Fruit fly (Drosophila melanogaster): Measurements from ENCODE around the gene CG14210.
A peak's percentile ranks its signal among the peaks of the same experiment; 100 is the strongest.

Gene CG14210

DNA sequence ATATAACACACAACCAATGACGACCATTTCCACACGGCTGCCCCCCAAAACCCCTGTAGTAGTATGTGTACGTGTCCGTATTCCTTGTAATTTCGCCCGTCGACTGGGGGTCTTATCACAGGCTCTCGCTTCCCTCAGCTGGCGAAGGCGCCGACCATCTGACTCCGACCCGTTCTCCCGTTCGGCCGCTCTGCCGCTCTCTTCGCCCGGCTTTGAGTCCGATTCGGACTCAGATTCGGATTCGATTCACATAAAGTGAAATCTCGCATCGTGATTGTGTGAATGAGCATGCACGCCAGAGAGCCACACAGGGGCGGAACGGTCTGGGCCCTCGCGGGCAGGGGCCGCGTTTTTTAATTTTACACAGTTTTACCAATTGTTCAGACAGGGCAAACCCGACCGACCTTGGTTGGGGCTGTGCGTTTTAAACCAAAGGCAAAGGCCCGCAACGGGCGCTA is 49.7 kb downstream of the CG14210 start (continued):
- TF ChIP-seq CG33557 (GFP tag; optimal IDR thresholded peaks at IDR 0.05) (no peak), Lpt (GFP tag; optimal IDR thresholded peaks at IDR 0.05) (no peak), CG2129 (GFP tag; IDR thresholded peaks at IDR 0.05; ENCODE audit: partially characterized antibody) (no peak), fu2 (GFP tag; optimal IDR thresholded peaks at IDR 0.05) (no peak), unc-4 (GFP tag; IDR thresholded peaks at IDR 0.05; ENCODE audit: partially characterized antibody) (no peak), CG9727 (GFP tag; optimal IDR thresholded peaks at IDR 0.05) (no peak), crc (GFP tag; optimal IDR thresholded peaks at IDR 0.05) (no peak), CG11398 (GFP tag; optimal IDR thresholded peaks at IDR 0.05) (no peak), tna (GFP tag; IDR thresholded peaks at IDR 0.05; ENCODE audit: partially characterized antibody) (peak; percentile 43; the same call in 1 of the 2 replicates), CG2116 (GFP tag; optimal IDR thresholded peaks at IDR 0.05) (no peak), CG12659 (GFP tag; optimal IDR thresholded peaks at IDR 0.05) (peak; percentile 3), CG17912 (GFP tag; optimal IDR thresholded peaks at IDR 0.05) (no peak), CG2120 (GFP tag; optimal IDR thresholded peaks at IDR 0.05) (peak; percentile 61), Ssrp (tag; optimal IDR thresholded peaks at IDR 0.05) (no peak), CG18619 (GFP tag; optimal IDR thresholded peaks at IDR 0.05) (no peak), ab (GFP tag; optimal IDR thresholded peaks at IDR 0.05) (no peak), hth (optimal IDR thresholded peaks at IDR 0.05) (no peak), CG1832 (GFP tag; optimal IDR thresholded peaks at IDR 0.05) (no peak), CG7963 (GFP tag; IDR thresholded peaks at IDR 0.05; ENCODE audit: partially characterized antibody) (0 out of 3 replicates have a peak, but pooled peaks have one; percentile 35), CG2875 (GFP tag; optimal IDR thresholded peaks at IDR 0.05) (no peak), Oaz (GFP tag; IDR thresholded peaks at IDR 0.05) (no peak), Dip3 (GFP tag; optimal IDR thresholded peaks at IDR 0.05) (peak; percentile 21), Hey (tag; optimal IDR thresholded peaks at IDR 0.05) (no peak), p53 (GFP tag; optimal IDR thresholded peaks at IDR 0.05) (no peak), Blimp-1 (GFP tag; optimal IDR thresholded peaks at IDR 0.05) (peak; percentile 10), oc (tag; optimal IDR thresholded peaks at IDR 0.05) (no peak), Dref (GFP tag; IDR thresholded peaks at IDR 0.05) (0 out of 2 replicates have a peak, but pooled peaks have one; percentile 17), HmgZ (tag; optimal IDR thresholded peaks at IDR 0.05) (peak; percentile 8), pum (GFP tag; optimal IDR thresholded peaks at IDR 0.05) (peak; percentile 24), stwl (tag; optimal IDR thresholded peaks at IDR 0.05) (no peak), CG2202 (tag; optimal IDR thresholded peaks at IDR 0.05) (no peak), CG13424 (tag; optimal IDR thresholded peaks at IDR 0.05) (peak; percentile 23), dati (GFP tag; IDR thresholded peaks at IDR 0.05) (no peak), Poxn (GFP tag; IDR thresholded peaks at IDR 0.05) (no peak), az2 (GFP tag; optimal IDR thresholded peaks at IDR 0.05) (peak; percentile 7), luna (GFP tag; optimal IDR thresholded peaks at IDR 0.05) (no peak), Doc3 (GFP tag; IDR thresholded peaks at IDR 0.05; ENCODE audit: partially characterized antibody) (no peak), eyg (GFP tag; optimal IDR thresholded peaks at IDR 0.05) (no peak), otp (GFP tag; IDR thresholded peaks at IDR 0.05) (0 out of 3 replicates have a peak, but pooled peaks have one; percentile 22), sug (tag; optimal IDR thresholded peaks at IDR 0.05) (peak; percentile 86), CG7839 (tag; optimal IDR thresholded peaks at IDR 0.05) (peak; percentile 38), Mad (GFP tag; optimal IDR thresholded peaks at IDR 0.05) (no peak), ind (GFP tag; optimal IDR thresholded peaks at IDR 0.05) (peak; percentile 25), hb (GFP tag; IDR thresholded peaks at IDR 0.05; ENCODE audit: partially characterized antibody) (no peak), Med (GFP tag) (peak; percentile 92), CG6175 (GFP tag; IDR thresholded peaks at IDR 0.05) (no peak), CG12104 (GFP tag; optimal IDR thresholded peaks at IDR 0.05) (no peak), knrl (GFP tag; IDR thresholded peaks at IDR 0.05; ENCODE audit: partially characterized antibody) (peak; percentile 64; the same call in 2 of the 3 replicates), CG12391 (tag; optimal IDR thresholded peaks at IDR 0.05) (peak; percentile 13), CG10654 (GFP tag; optimal IDR thresholded peaks at IDR 0.05) (no peak), CG8089 (GFP tag; optimal IDR thresholded peaks at IDR 0.05) (peak; percentile 8)

Measured in whole organism, embryonic.